Fruit fly (Drosophila melanogaster): ENCODE results near the gene croc.
A peak's percentile ranks its signal among the peaks of the same experiment; 100 is the strongest.

Gene croc

dm6 chr3L:21479636-21480035 lies 3.4 kb upstream of the croc start (continued):
- TF ChIP-seq lov (optimal IDR thresholded peaks at IDR 0.05) (no peak), lov (GFP tag; IDR thresholded peaks at IDR 0.05) (peak; percentile 79; the same call in 1 of the 3 replicates), dysf (GFP tag; IDR thresholded peaks at IDR 0.05) (no peak; the same call in 2 of the 3 replicates), CG1832 (GFP tag; optimal IDR thresholded peaks at IDR 0.05) (peak; percentile 89), Oli (tag; optimal IDR thresholded peaks at IDR 0.05) (no peak), crp (GFP tag; optimal IDR thresholded peaks at IDR 0.05) (no peak), CG6854 (GFP tag; optimal IDR thresholded peaks at IDR 0.05) (no peak), mld (GFP tag; IDR thresholded peaks at IDR 0.05; ENCODE audit: partially characterized antibody) (no peak), CG14710 (tag; optimal IDR thresholded peaks at IDR 0.05) (peak; percentile 3), CG3995 (GFP tag; optimal IDR thresholded peaks at IDR 0.05) (no peak), Sox102F (GFP tag; optimal IDR thresholded peaks at IDR 0.05) (no peak), aop (GFP tag; IDR thresholded peaks at IDR 0.05) (peak; percentile 67), wek (GFP tag; optimal IDR thresholded peaks at IDR 0.05) (peak; percentile 65), pho (GFP tag; optimal IDR thresholded peaks at IDR 0.05) (no peak), CG32772 (GFP tag; IDR thresholded peaks at IDR 0.05) (peak; percentile 36; the same call in 1 of the 2 replicates), pfk (GFP tag; optimal IDR thresholded peaks at IDR 0.05) (peak; percentile 20), zfh2 (GFP tag; optimal IDR thresholded peaks at IDR 0.05) (no peak), dmrt11E (tag; optimal IDR thresholded peaks at IDR 0.05) (no peak), stc (GFP tag; IDR thresholded peaks at IDR 0.05) (peak; percentile 13; the same call in 1 of the 2 replicates), Opbp (GFP tag; IDR thresholded peaks at IDR 0.05; ENCODE audit: partially characterized antibody) (0 out of 3 replicates have a peak, but pooled peaks have one; percentile 22), salm (tag; optimal IDR thresholded peaks at IDR 0.05) (peak; percentile 11), ems (GFP tag; optimal IDR thresholded peaks at IDR 0.05) (no peak), C15 (GFP tag; IDR thresholded peaks at IDR 0.05) (no peak), gt (GFP tag; IDR thresholded peaks at IDR 0.05) (no peak), CG17802 (tag; optimal IDR thresholded peaks at IDR 0.05) (no peak), unc-4 (GFP tag; IDR thresholded peaks at IDR 0.05; ENCODE audit: partially characterized antibody) (no peak), jumu (GFP tag; optimal IDR thresholded peaks at IDR 0.05) (no peak), ranshi (GFP tag; IDR thresholded peaks at IDR 0.05) (no peak), maf-S (GFP tag; optimal IDR thresholded peaks at IDR 0.05) (no peak), CG7987 (GFP tag; optimal IDR thresholded peaks at IDR 0.05) (peak; percentile 65), Hmr (GFP tag; optimal IDR thresholded peaks at IDR 0.05) (no peak), gro (GFP tag; optimal IDR thresholded peaks at IDR 0.05) (no peak), zen (tag; optimal IDR thresholded peaks at IDR 0.05) (no peak), chm (GFP tag; IDR thresholded peaks at IDR 0.05) (peak; percentile 73), cg (GFP tag; optimal IDR thresholded peaks at IDR 0.05) (peak; percentile 99), Drgx (GFP tag; IDR thresholded peaks at IDR 0.05) (peak; percentile 43; the same call in 1 of the 2 replicates), pnt (GFP tag; optimal IDR thresholded peaks at IDR 0.05) (no peak), ind (GFP tag; optimal IDR thresholded peaks at IDR 0.05) (no peak), CG18011 (GFP tag; optimal IDR thresholded peaks at IDR 0.05) (no peak), chinmo (GFP tag; IDR thresholded peaks at IDR 0.05; ENCODE audit: partially characterized antibody) (peak; percentile 83; the same call in 2 of the 4 replicates), CG10366 (GFP tag; IDR thresholded peaks at IDR 0.05) (peak; percentile 24; the same call in 1 of the 2 replicates), bcd (GFP tag; optimal IDR thresholded peaks at IDR 0.05) (peak; percentile 30), Trl (optimal IDR thresholded peaks at IDR 0.05) (peak; percentile 72 to 86), Trl (GFP tag; optimal IDR thresholded peaks at IDR 0.05) (peak; percentile 41), bsh (GFP tag; optimal IDR thresholded peaks at IDR 0.05) (peak in 1 of 2 experiments; percentile 40), CG6175 (GFP tag; IDR thresholded peaks at IDR 0.05) (peak; percentile 57; the same call in 2 of the 3 replicates), tna (GFP tag; IDR thresholded peaks at IDR 0.05; ENCODE audit: partially characterized antibody) (no peak), ac (GFP tag; optimal IDR thresholded peaks at IDR 0.05) (peak; percentile 40), CG1602 (GFP tag; optimal IDR thresholded peaks at IDR 0.05) (no peak), CG6272 (GFP tag; IDR thresholded peaks at IDR 0.05) (no peak), CG8478 (optimal IDR thresholded peaks at IDR 0.05) (peak; percentile 91)
